Fruit fly (Drosophila melanogaster) whole organism, embryonic: ENCODE measurements around the gene tup.

ENCODE experiments used
- Blimp-1 ChIP-seq: fragments of 200-800 bp; sonication (Bioruptor generic); optimal IDR thresholded peaks from 3 replicates; lab custom pipeline; 2018; ENCODE audit warnings: missing biosample characterization, missing genetic modification characterization, mild to moderate bottlenecking, moderate library complexity, missing genetic modification reagents
- CG11696 ChIP-seq: fragments of 200-800 bp; sonication (Bioruptor generic); IDR thresholded peaks from 2 replicates; pipeline ENCODE4 v1.3.6; 2022; ENCODE audit warnings: missing biosample characterization, missing genetic modification characterization
- CG11723 ChIP-seq: fragments of 200-800 bp; sonication (Bioruptor generic); optimal IDR thresholded peaks from 2 replicates; lab custom pipeline; 2017; ENCODE audit warnings: missing biosample characterization, mild to moderate bottlenecking, missing genetic modification characterization
- CG12155 ChIP-seq: fragments of 200-800 bp; sonication (Bioruptor generic); optimal IDR thresholded peaks from 3 replicates; lab custom pipeline; 2016; ENCODE audit warnings: missing biosample characterization, missing genetic modification characterization
- CG12391 ChIP-seq: fragments of 200-800 bp; sonication (Bioruptor generic); optimal IDR thresholded peaks from 3 replicates; lab custom pipeline; 2018; ENCODE audit warnings: missing biosample characterization, mild to moderate bottlenecking, missing genetic modification characterization, moderate library complexity
- CG1529 ChIP-seq: fragments of 200-800 bp; sonication (Bioruptor generic); optimal IDR thresholded peaks from 3 replicates; lab custom pipeline; 2018; ENCODE audit warnings: missing biosample characterization, missing genetic modification characterization
- CG17385 ChIP-seq: fragments of 200-800 bp; sonication (Bioruptor generic); optimal IDR thresholded peaks from 3 replicates; lab custom pipeline; 2018; ENCODE audit warnings: missing biosample characterization, mild to moderate bottlenecking, missing genetic modification characterization
- CG18599 ChIP-seq: fragments of 200-800 bp; sonication (Bioruptor generic); optimal IDR thresholded peaks from 3 replicates; lab custom pipeline; 2017; ENCODE audit warnings: missing biosample characterization, missing genetic modification characterization, mild to moderate bottlenecking, moderate library complexity, missing genetic modification reagents
- CG18619 ChIP-seq: fragments of 200-800 bp; sonication (Bioruptor generic); optimal IDR thresholded peaks from 3 replicates; lab custom pipeline; 2017; ENCODE audit warnings: missing biosample characterization, mild to moderate bottlenecking, missing genetic modification characterization
- CG18764 ChIP-seq: fragments of 200-800 bp; sonication (Bioruptor generic); optimal IDR thresholded peaks from 3 replicates; lab custom pipeline; 2016; ENCODE audit warnings: missing biosample characterization, missing genetic modification characterization
- CG3163 ChIP-seq: fragments of 200-800 bp; sonication (Bioruptor generic); optimal IDR thresholded peaks from 3 replicates; lab custom pipeline; 2016; ENCODE audit warnings: missing biosample characterization, missing genetic modification characterization
- CG33557 ChIP-seq: fragments of 200-800 bp; sonication (Bioruptor generic); optimal IDR thresholded peaks from 2 replicates; lab custom pipeline; 2019; ENCODE audit warnings: missing biosample characterization, mild to moderate bottlenecking, missing genetic modification characterization, moderate library complexity
- CG3847 ChIP-seq: fragments of 200-800 bp; sonication (Bioruptor generic); IDR thresholded peaks from 2 replicates; pipeline ENCODE4 v1.3.6; 2022; ENCODE audit warnings: missing biosample characterization, missing genetic modification characterization
- CG7556 ChIP-seq: fragments of 200-800 bp; sonication (Bioruptor generic); optimal IDR thresholded peaks from 2 replicates; lab custom pipeline; 2017; ENCODE audit warnings: missing biosample characterization, mild to moderate bottlenecking, missing genetic modification characterization
- CG8359 ChIP-seq: fragments of 200-800 bp; sonication (Bioruptor generic); optimal IDR thresholded peaks from 2 replicates; lab custom pipeline; 2017; ENCODE audit warnings: missing biosample characterization, mild to moderate bottlenecking, missing genetic modification characterization, borderline replicate concordance
- CG8924 ChIP-seq: fragments of 200-800 bp; optimal IDR thresholded peaks from 3 replicates; lab custom pipeline; 2019; ENCODE audit warnings: missing biosample characterization, mild to moderate bottlenecking, missing genetic modification characterization, moderate library complexity
- CG9609 ChIP-seq: fragments of 200-800 bp; sonication (Bioruptor generic); optimal IDR thresholded peaks from 3 replicates; lab custom pipeline; 2016; ENCODE audit warnings: missing biosample characterization, missing genetic modification characterization
- Camta ChIP-seq: fragments of 200-800 bp; sonication (Bioruptor generic); optimal IDR thresholded peaks from 2 replicates; lab custom pipeline; 2016; ENCODE audit warnings: missing biosample characterization, missing genetic modification characterization
- D19B ChIP-seq: fragments of 200-800 bp; sonication (Bioruptor generic); optimal IDR thresholded peaks from 2 replicates; lab custom pipeline; 2017; ENCODE audit warnings: missing biosample characterization, mild to moderate bottlenecking, missing genetic modification characterization
- Elba2 ChIP-seq: fragments of 200-800 bp; sonication (Bioruptor generic); optimal IDR thresholded peaks from 3 replicates; lab custom pipeline; 2016; ENCODE audit warnings: missing biosample characterization, missing genetic modification characterization
- Gsc ChIP-seq: fragments of 200-800 bp; sonication (Bioruptor generic); IDR thresholded peaks from 2 replicates; pipeline ENCODE4 v1.3.6; 2022; ENCODE audit warnings: missing biosample characterization, missing genetic modification characterization
- Gug ChIP-seq: fragments of 200-800 bp; sonication (Bioruptor generic); IDR thresholded peaks from 4 replicates; pipeline ENCODE4 v1.3.6; 2022; ENCODE audit warnings: missing biosample characterization, missing genetic modification characterization
- Lim3 ChIP-seq: fragments of 200-800 bp; sonication (Bioruptor generic); IDR thresholded peaks from 2 replicates; pipeline ENCODE4 v1.3.6; 2022; ENCODE audit warnings: missing biosample characterization, missing genetic modification characterization
- MBD-R2 ChIP-seq: fragments of 200-800 bp; sonication (Bioruptor generic); IDR thresholded peaks from 2 replicates; pipeline ENCODE4 v1.3.6; 2022; ENCODE audit warnings: missing biosample characterization, missing genetic modification characterization
- Max ChIP-seq: fragments of 200-800 bp; sonication (Bioruptor generic); optimal IDR thresholded peaks from 2 replicates; lab custom pipeline; 2016; ENCODE audit warnings: missing biosample characterization, mild to moderate bottlenecking, missing genetic modification characterization
- NC2α ChIP-seq: fragments of 200-800 bp; sonication (Bioruptor generic); optimal IDR thresholded peaks from 2 replicates; lab custom pipeline; 2016; ENCODE audit warnings: missing biosample characterization, missing genetic modification characterization
- Ssrp ChIP-seq: fragments of 200-800 bp; sonication (Bioruptor generic); optimal IDR thresholded peaks from 2 replicates; lab custom pipeline; 2018; ENCODE audit warnings: missing biosample characterization, mild to moderate bottlenecking, missing genetic modification characterization, moderate library complexity
- Vsx1 ChIP-seq: fragments of 200-800 bp; sonication (Bioruptor generic); optimal IDR thresholded peaks from 2 replicates; lab custom pipeline; 2017; ENCODE audit warnings: missing biosample characterization, mild to moderate bottlenecking, missing genetic modification characterization, missing genetic modification reagents
- aop ChIP-seq: fragments of 200-800 bp; sonication (Bioruptor generic); IDR thresholded peaks from 2 replicates; pipeline ENCODE4 v1.3.6; 2022; ENCODE audit warnings: missing biosample characterization, missing genetic modification characterization
- bbx ChIP-seq: fragments of 200-800 bp; sonication (Bioruptor generic); IDR thresholded peaks from 2 replicates; pipeline ENCODE4 v1.3.6; 2022; ENCODE audit warnings: missing biosample characterization, missing genetic modification characterization; ENCODE audit not compliant: partially characterized antibody
- cwo ChIP-seq: fragments of 200-800 bp; sonication (Bioruptor generic); optimal IDR thresholded peaks from 3 replicates; lab custom pipeline; 2017; ENCODE audit warnings: missing biosample characterization, missing genetic modification characterization, mild to moderate bottlenecking, moderate library complexity, missing genetic modification reagents
- dati ChIP-seq: fragments of 200-800 bp; sonication (Bioruptor generic); IDR thresholded peaks from 2 replicates; pipeline ENCODE4 v1.3.6; 2022; ENCODE audit warnings: missing biosample characterization, missing genetic modification characterization
- dmrt99B ChIP-seq: fragments of 200-800 bp; sonication (Bioruptor generic); optimal IDR thresholded peaks from 2 replicates; lab custom pipeline; 2018; ENCODE audit warnings: missing biosample characterization, mild to moderate bottlenecking, missing genetic modification characterization, moderate library complexity
- fru ChIP-seq: fragments of >200 bp; optimal IDR thresholded peaks from 2 replicates; lab custom pipeline; 2017
- gcm2 ChIP-seq: fragments of 200-800 bp; sonication (Bioruptor generic); optimal IDR thresholded peaks from 2 replicates; lab custom pipeline; 2016; ENCODE audit warnings: missing biosample characterization, missing genetic modification characterization
- hb ChIP-seq: fragments of 200-800 bp; sonication (Bioruptor generic); IDR thresholded peaks from 3 replicates; pipeline ENCODE4 v1.3.6; 2022; ENCODE audit warnings: missing biosample characterization, missing genetic modification characterization; ENCODE audit not compliant: partially characterized antibody
- kay ChIP-seq: fragments of 200-800 bp; sonication (Bioruptor generic); optimal IDR thresholded peaks from 2 replicates; lab custom pipeline; 2016; ENCODE audit warnings: missing biosample characterization, missing genetic modification characterization
- lab ChIP-seq: fragments of 200-800 bp; sonication (Bioruptor generic); optimal IDR thresholded peaks from 3 replicates; lab custom pipeline; 2017; ENCODE audit warnings: missing biosample characterization, missing genetic modification characterization, mild to moderate bottlenecking, moderate library complexity, missing genetic modification reagents
- nerfin-1 ChIP-seq: fragments of 200-800 bp; sonication (Bioruptor generic); optimal IDR thresholded peaks from 3 replicates; lab custom pipeline; 2019; ENCODE audit warnings: missing biosample characterization, mild to moderate bottlenecking, missing genetic modification characterization, moderate library complexity
- p53 ChIP-seq: fragments of 200-800 bp; sonication (Bioruptor generic); optimal IDR thresholded peaks from 2 replicates; lab custom pipeline; 2016; ENCODE audit warnings: missing biosample characterization, missing genetic modification characterization
- prd ChIP-seq, 3 experiments: fragments of >200 bp in 2 of 3; fragments of 200-800 bp in 1 of 3; sonication (Bioruptor generic) in 1 of 3; optimal IDR thresholded peaks in 2 of 3; IDR thresholded peaks in 1 of 3; 2 replicates in 2 of 3; 3 replicates in 1 of 3; pipeline versions ENCODE4 v1.3.6 to Lab custom; 2017 to 2022; ENCODE audit warnings: missing biosample characterization in 1 of 3, missing genetic modification characterization in 1 of 3
- pum ChIP-seq: fragments of 200-800 bp; sonication (Bioruptor generic); optimal IDR thresholded peaks from 2 replicates; lab custom pipeline; 2016; ENCODE audit warnings: missing biosample characterization, missing genetic modification characterization
- ro ChIP-seq: fragments of 200-800 bp; sonication (Bioruptor generic); IDR thresholded peaks from 2 replicates; pipeline ENCODE4 v1.3.6; 2022; ENCODE audit warnings: missing biosample characterization, missing genetic modification characterization
- sc ChIP-seq, 3 experiments: fragments of >200 bp in 2 of 3; fragments of 200-800 bp in 1 of 3; sonication (Bioruptor generic) in 1 of 3; optimal IDR thresholded peaks; 2 replicates in 2 of 3; 3 replicates in 1 of 3; lab custom pipeline; 2017; ENCODE audit warnings: mild to moderate bottlenecking in 1 of 3, missing biosample characterization in 1 of 3, missing genetic modification characterization in 1 of 3, missing genetic modification reagents in 1 of 3
- scrt ChIP-seq: fragments of 200-800 bp; sonication (Bioruptor generic); optimal IDR thresholded peaks from 2 replicates; lab custom pipeline; 2018; ENCODE audit warnings: missing biosample characterization, mild to moderate bottlenecking, missing genetic modification characterization, moderate library complexity
- slp2 ChIP-seq: fragments of 200-800 bp; sonication (Bioruptor generic); optimal IDR thresholded peaks from 2 replicates; lab custom pipeline; 2016; ENCODE audit warnings: missing biosample characterization, missing genetic modification characterization
- sob ChIP-seq: fragments of 200-800 bp; sonication (Bioruptor generic); IDR thresholded peaks from 2 replicates; pipeline ENCODE4 v1.3.6; 2022; ENCODE audit warnings: missing biosample characterization, missing genetic modification characterization
- tio ChIP-seq: fragments of 200-800 bp; sonication (Bioruptor generic); optimal IDR thresholded peaks from 2 replicates; lab custom pipeline; 2017; ENCODE audit warnings: missing biosample characterization, missing genetic modification characterization, inconsistent platforms
- toy ChIP-seq: fragments of 200-800 bp; sonication (Bioruptor generic); IDR thresholded peaks from 2 replicates; pipeline ENCODE4 v1.3.6; 2022; ENCODE audit warnings: missing biosample characterization, missing genetic modification characterization
- trem ChIP-seq: fragments of 200-800 bp; optimal IDR thresholded peaks from 3 replicates; lab custom pipeline; 2019; ENCODE audit warnings: missing biosample characterization, mild to moderate bottlenecking, missing genetic modification characterization, moderate library complexity

Gene tup

dm6 chr2L:18890087-18890486 lies 9.0 kb upstream of the tup start (continued):
- TF ChIP-seq Camta (GFP tag; lab: Kevin White, UChicago) (peak; percentile 77), CG3163 (GFP tag; lab: Kevin White, UChicago) (peak; percentile 20), dmrt99B (peak; percentile 67), CG18619 (peak; percentile 33), CG18599 (GFP tag; lab: Kevin White, UChicago) (peak; percentile 49), tio (peak; percentile 56), Gug (GFP tag; lab: Robert Waterston, UW) (peak; percentile 42; the same call in 2 of the 4 replicates), Elba2 (peak; percentile 72), gcm2 (GFP tag; lab: Kevin White, UChicago) (peak; percentile 59), Lim3 (GFP tag; lab: Robert Waterston, UW) (no peak), prd (optimal IDR thresholded peaks at IDR 0.05; lab: Kevin White, UChicago) (no peak), prd (GFP tag; IDR thresholded peaks at IDR 0.05; lab: Robert Waterston, UW) (peak; percentile 94), lab (GFP tag; lab: Kevin White, UChicago) (peak; percentile 40), Ssrp (tag; lab: Kevin White, UChicago) (peak; percentile 76), CG8359 (GFP tag; lab: Kevin White, UChicago) (peak; percentile 72), CG11696 (GFP tag; lab: Robert Waterston, UW) (no peak), CG18764 (GFP tag; lab: Kevin White, UChicago) (peak; percentile 59), CG1529 (GFP tag; lab: Kevin White, UChicago) (peak; percentile 72), CG12391 (peak; percentile 86), sc (optimal IDR thresholded peaks at IDR 0.05; lab: Kevin White, UChicago) (no peak), sc (GFP tag; optimal IDR thresholded peaks at IDR 0.05; lab: Kevin White, UChicago) (peak; percentile 69), Max (peak; percentile 68), p53 (GFP tag; lab: Kevin White, UChicago) (peak; percentile 20), hb (GFP tag; lab: Robert Waterston, UW) (no peak), CG8924 (tag; lab: Kevin White, UChicago) (peak; percentile 84), nerfin-1 (tag; lab: Kevin White, UChicago) (peak; percentile 74), NC2α (GFP tag; lab: Kevin White, UChicago) (peak; percentile 70), fru (lab: Kevin White, UChicago) (no peak), CG3847 (GFP tag; lab: Robert Waterston, UW) (peak; percentile 48), dati (GFP tag; lab: Robert Waterston, UW) (no peak), CG7556 (GFP tag; lab: Kevin White, UChicago) (peak; percentile 65), cwo (GFP tag; lab: Kevin White, UChicago) (no peak), bbx (GFP tag; lab: Robert Waterston, UW) (no peak), aop (GFP tag; lab: Robert Waterston, UW) (no peak), pum (GFP tag; lab: Kevin White, UChicago) (peak; percentile 83), MBD-R2 (GFP tag; lab: Robert Waterston, UW) (peak; percentile 21; the same call in 1 of the 2 replicates), CG17385 (GFP tag; lab: Kevin White, UChicago) (peak; percentile 68), Blimp-1 (GFP tag; lab: Kevin White, UChicago) (peak; percentile 77), kay (GFP tag; lab: Kevin White, UChicago) (peak; percentile 29), D19B (GFP tag; lab: Kevin White, UChicago) (no peak), Gsc (GFP tag; lab: Robert Waterston, UW) (no peak), CG9609 (GFP tag; lab: Kevin White, UChicago) (peak; percentile 63), slp2 (peak; percentile 67), toy (GFP tag; lab: Robert Waterston, UW) (no peak), CG12155 (GFP tag; lab: Kevin White, UChicago) (peak; percentile 60), trem (peak; percentile 80), CG11723 (GFP tag; lab: Kevin White, UChicago) (peak; percentile 50), CG33557 (peak; percentile 91), Vsx1 (peak; percentile 55), ro (GFP tag; lab: Robert Waterston, UW) (peak; percentile 24; the same call in 1 of the 2 replicates), sob (GFP tag; lab: Robert Waterston, UW) (peak; percentile 55; the same call in 1 of the 2 replicates), scrt (GFP tag; lab: Kevin White, UChicago) (no peak)
